Fruit fly (Drosophila melanogaster): Measurements from ENCODE around the gene CG43084.

Gene CG43084

dm6 chr3L:15690711-15691591 is 40.3 kb downstream of the CG43084 start (continued):
- TF ChIP-seq CG7928 (GFP tag; optimal IDR thresholded peaks at IDR 0.05) (no peak), vfl (GFP tag; optimal IDR thresholded peaks at IDR 0.05) (no peak), D (optimal IDR thresholded peaks at IDR 0.05) (peak; percentile 30), D (GFP tag; optimal IDR thresholded peaks at IDR 0.05) (peak; percentile 64), CG9609 (GFP tag; optimal IDR thresholded peaks at IDR 0.05) (no peak), ems (GFP tag; optimal IDR thresholded peaks at IDR 0.05) (no peak), Aef1 (GFP tag; IDR thresholded peaks at IDR 0.05) (no peak), tap (tag; optimal IDR thresholded peaks at IDR 0.05) (peak; percentile 73), unc-4 (GFP tag; IDR thresholded peaks at IDR 0.05; ENCODE audit: partially characterized antibody) (no peak), CG13287 (GFP tag; IDR thresholded peaks at IDR 0.05; ENCODE audit: partially characterized antibody) (no peak), knrl (GFP tag; IDR thresholded peaks at IDR 0.05; ENCODE audit: partially characterized antibody) (no peak), CG6272 (GFP tag; IDR thresholded peaks at IDR 0.05) (no peak), jing (GFP tag; optimal IDR thresholded peaks at IDR 0.05) (no peak), CG9876 (GFP tag; optimal IDR thresholded peaks at IDR 0.05) (no peak)

- TF ChIP-seq sens (GFP tag) (peak; percentile 11), salm (tag; optimal IDR thresholded peaks at IDR 0.05) (no peak), row (GFP tag; IDR thresholded peaks at IDR 0.05) (0 out of 3 replicates have a peak, but pooled peaks have one; percentile 6)
These were observed 41.3 kb downstream of the CG43084 start, which contains the start of gene CG34451 for dm6 chr3L:15691968-15692367. Gene CG34451 (minus strand): TSS chr3L:15692068.

dm6 chr3L:15692388-15692787 is 41.7 kb downstream of the CG43084 start:
- TF ChIP-seq CG4617 (GFP tag; optimal IDR thresholded peaks at IDR 0.05; ENCODE audit: borderline replicate concordance) (no peak), Dbx (GFP tag; IDR thresholded peaks at IDR 0.05) (no peak), Opbp (GFP tag; IDR thresholded peaks at IDR 0.05; ENCODE audit: partially characterized antibody) (no peak), wdn (GFP tag; IDR thresholded peaks at IDR 0.05) (no peak), sug (tag; optimal IDR thresholded peaks at IDR 0.05) (peak; percentile 35), cad (GFP tag; optimal IDR thresholded peaks at IDR 0.05) (no peak), mirr (GFP tag; optimal IDR thresholded peaks at IDR 0.05) (peak; percentile 89), exex (tag; optimal IDR thresholded peaks at IDR 0.05) (peak; percentile 97), Vsx1 (GFP tag; optimal IDR thresholded peaks at IDR 0.05) (peak; percentile 34), Rfx (GFP tag; IDR thresholded peaks at IDR 0.05) (peak; percentile 54; the same call in 1 of the 2 replicates), GATAe (GFP tag; conservative IDR thresholded peaks at IDR 0.05) (0 out of 2 replicates have a peak, but pooled peaks have one; percentile 33), CTCF (GFP tag; optimal IDR thresholded peaks at IDR 0.05) (no peak), run (tag; optimal IDR thresholded peaks at IDR 0.05) (no peak)

dm6 chr3L:15692794-15693532 is 42.3 kb downstream of the CG43084 start:
- peak; percentile 1 for TF ChIP-seq Usf (GFP tag; optimal IDR thresholded peaks at IDR 0.05)
- peak; percentile 57 for TF ChIP-seq CG9437 (GFP tag; optimal IDR thresholded peaks at IDR 0.05)
- no peak for TF ChIP-seq tna (GFP tag; IDR thresholded peaks at IDR 0.05; ENCODE audit: partially characterized antibody)
- no peak for TF ChIP-seq CG1832 (GFP tag; optimal IDR thresholded peaks at IDR 0.05)
- no peak for TF ChIP-seq CG10462 (GFP tag; optimal IDR thresholded peaks at IDR 0.05)
- TF ChIP-seq CG10543 (GFP tag; optimal IDR thresholded peaks at IDR 0.05), result no peak
- no peak for TF ChIP-seq Dbx (GFP tag; IDR thresholded peaks at IDR 0.05)
- TF ChIP-seq CG16813 (GFP tag; IDR thresholded peaks at IDR 0.05; ENCODE audit: partially characterized antibody), result no peak
- TF ChIP-seq ind (GFP tag; optimal IDR thresholded peaks at IDR 0.05), result peak; percentile 15
- peak; percentile 23 for TF ChIP-seq Chrac-16 (GFP tag; optimal IDR thresholded peaks at IDR 0.05)
- TF ChIP-seq CG11696 (GFP tag; IDR thresholded peaks at IDR 0.05), result no peak
- TF ChIP-seq amos (GFP tag; IDR thresholded peaks at IDR 0.05; ENCODE audit: partially characterized antibody), result no peak
- no peak for TF ChIP-seq CG2202 (tag; optimal IDR thresholded peaks at IDR 0.05)
- peak; percentile 13 for TF ChIP-seq gsb-n (tag; optimal IDR thresholded peaks at IDR 0.05)
- no peak for TF ChIP-seq oc (tag; optimal IDR thresholded peaks at IDR 0.05)
- TF ChIP-seq Bdp1 (GFP tag; optimal IDR thresholded peaks at IDR 0.05), result no peak

Measured in whole organism, embryonic.